Fruit fly (Drosophila melanogaster) whole organism: ENCODE measurements around the gene Cep97.

ENCODE experiments used
- CG8478 ChIP-seq: fragments of >200 bp; optimal IDR thresholded peaks from 2 replicates; lab custom pipeline; 2018; ENCODE audit warnings: inconsistent platforms
- pan ChIP-seq: fragments of >200 bp; optimal IDR thresholded peaks from 2 replicates; lab custom pipeline; 2017
- psq ChIP-seq: fragments of >200 bp; optimal IDR thresholded peaks from 2 replicates; lab custom pipeline; 2017
- usp ChIP-seq: fragments of >200 bp; optimal IDR thresholded peaks from 2 replicates; lab custom pipeline; 2017; ENCODE audit warnings: missing biosample characterization, missing genetic modification characterization, mixed read lengths

dm6 chr2L:3829220-3829619, 38.3 kb upstream of the Cep97 start:
- TF ChIP-seq pan (lab: Kevin White, UChicago), result no peak
- no peak for TF ChIP-seq psq (lab: Kevin White, UChicago)
- no peak for TF ChIP-seq usp (GFP tag; lab: Kevin White, UChicago)
- TF ChIP-seq CG8478 (lab: Kevin White, UChicago), result no peak
